Fruit fly (Drosophila melanogaster) whole organism, embryonic: Measurements from ENCODE around the gene CG17777.

Source experiments
- ATbp ChIP-seq: fragments of 200-800 bp; sonication (Bioruptor generic); optimal IDR thresholded peaks from 2 replicates; lab custom pipeline; 2017; ENCODE audit warnings: missing biosample characterization, mild to moderate bottlenecking, missing genetic modification characterization, missing genetic modification reagents
- Abd-B ChIP-seq: fragments of 200-800 bp; sonication (Bioruptor generic); optimal IDR thresholded peaks from 2 replicates; lab custom pipeline; 2018; ENCODE audit warnings: missing biosample characterization, mild to moderate bottlenecking, missing genetic modification characterization, moderate library complexity
- Aef1 ChIP-seq: fragments of 200-800 bp; sonication (Bioruptor generic); IDR thresholded peaks from 3 replicates; pipeline ENCODE4 v1.3.6; 2022; ENCODE audit warnings: missing biosample characterization, missing genetic modification characterization
- Awh ChIP-seq: fragments of 200-800 bp; sonication (Bioruptor generic); IDR thresholded peaks from 2 replicates; pipeline ENCODE4, ENCODE4 v1.3.6; 2022; ENCODE audit warnings: missing biosample characterization, missing genetic modification characterization
- Blimp-1 ChIP-seq: fragments of 200-800 bp; sonication (Bioruptor generic); optimal IDR thresholded peaks from 3 replicates; lab custom pipeline; 2018; ENCODE audit warnings: missing biosample characterization, missing genetic modification characterization, mild to moderate bottlenecking, moderate library complexity, missing genetic modification reagents
- CG10543 ChIP-seq: fragments of 200-800 bp; sonication (Bioruptor generic); optimal IDR thresholded peaks from 3 replicates; lab custom pipeline; 2017; ENCODE audit warnings: missing biosample characterization, mild to moderate bottlenecking, missing genetic modification characterization, moderate library complexity
- CG10979 ChIP-seq: fragments of 200-800 bp; sonication (Bioruptor generic); optimal IDR thresholded peaks from 2 replicates; lab custom pipeline; 2018; ENCODE audit warnings: missing biosample characterization, mild to moderate bottlenecking, missing genetic modification characterization, moderate library complexity
- CG12104 ChIP-seq: fragments of 200-800 bp; sonication (Bioruptor generic); optimal IDR thresholded peaks from 3 replicates; lab custom pipeline; 2016; ENCODE audit warnings: missing biosample characterization, missing genetic modification characterization
- CG1233 ChIP-seq: fragments of 200-800 bp; sonication (Bioruptor generic); optimal IDR thresholded peaks from 4 replicates; lab custom pipeline; 2018; ENCODE audit warnings: missing biosample characterization, mild to moderate bottlenecking, missing genetic modification characterization
- CG13287 ChIP-seq: fragments of 200-800 bp; sonication (Bioruptor generic); IDR thresholded peaks from 2 replicates; pipeline ENCODE4 v1.3.6; 2022; ENCODE audit warnings: missing biosample characterization, missing genetic modification characterization; ENCODE audit not compliant: partially characterized antibody
- CG1603 ChIP-seq: fragments of 200-800 bp; sonication (Bioruptor generic); optimal IDR thresholded peaks from 2 replicates; lab custom pipeline; 2019; ENCODE audit warnings: missing biosample characterization, mild to moderate bottlenecking, missing genetic modification characterization, moderate library complexity
- CG17359 ChIP-seq: fragments of 200-800 bp; sonication (Bioruptor generic); optimal IDR thresholded peaks from 3 replicates; lab custom pipeline; 2018; ENCODE audit warnings: missing biosample characterization, mild to moderate bottlenecking, missing genetic modification characterization, moderate library complexity
- CG17361 ChIP-seq: fragments of 200-800 bp; sonication (Bioruptor generic); IDR thresholded peaks from 3 replicates; pipeline ENCODE4 v1.3.6; 2022; ENCODE audit warnings: missing biosample characterization, missing genetic modification characterization
- CG2875 ChIP-seq: fragments of 200-800 bp; sonication (Bioruptor generic); optimal IDR thresholded peaks from 2 replicates; lab custom pipeline; 2017; ENCODE audit warnings: missing biosample characterization, mild to moderate bottlenecking, missing genetic modification characterization, missing genetic modification reagents
- CG3281 ChIP-seq: fragments of 200-800 bp; sonication (Bioruptor generic); optimal IDR thresholded peaks from 3 replicates; lab custom pipeline; 2017; ENCODE audit warnings: missing biosample characterization, mild to moderate bottlenecking, missing genetic modification characterization
- CG4820 ChIP-seq: fragments of 200-800 bp; sonication (Bioruptor generic); optimal IDR thresholded peaks from 3 replicates; lab custom pipeline; 2016; ENCODE audit warnings: missing biosample characterization, missing genetic modification characterization
- CG4854 ChIP-seq: fragments of 200-800 bp; sonication (Bioruptor generic); optimal IDR thresholded peaks from 2 replicates; lab custom pipeline; 2016; ENCODE audit warnings: missing biosample characterization, missing genetic modification characterization, inconsistent platforms
- CG5953 ChIP-seq: fragments of 200-800 bp; sonication (Bioruptor generic); IDR thresholded peaks from 2 replicates; pipeline ENCODE4 v1.3.6; 2022; ENCODE audit warnings: missing biosample characterization, missing genetic modification characterization
- CG6813 ChIP-seq: fragments of 200-800 bp; sonication (Bioruptor generic); optimal IDR thresholded peaks from 2 replicates; lab custom pipeline; 2017; ENCODE audit warnings: missing biosample characterization, missing genetic modification characterization, mild to moderate bottlenecking, moderate library complexity, missing genetic modification reagents
- CG6854 ChIP-seq: fragments of 200-800 bp; sonication (Bioruptor generic); optimal IDR thresholded peaks from 3 replicates; lab custom pipeline; 2017; ENCODE audit warnings: missing biosample characterization, mild to moderate bottlenecking, missing genetic modification characterization
- CG7271 ChIP-seq: fragments of 200-800 bp; sonication (Bioruptor generic); optimal IDR thresholded peaks from 2 replicates; lab custom pipeline; 2018; ENCODE audit warnings: missing biosample characterization, mild to moderate bottlenecking, missing genetic modification characterization, moderate library complexity
- CG8765 ChIP-seq: fragments of 200-800 bp; sonication (Bioruptor generic); IDR thresholded peaks from 2 replicates; pipeline ENCODE4 v1.3.6; 2022; ENCODE audit warnings: missing biosample characterization, missing genetic modification characterization
- CG8944 ChIP-seq: fragments of 200-800 bp; sonication (Bioruptor generic); optimal IDR thresholded peaks from 3 replicates; lab custom pipeline; 2016; ENCODE audit warnings: missing biosample characterization, missing genetic modification characterization
- Dad ChIP-seq: fragments of 200-800 bp; sonication (Bioruptor generic); optimal IDR thresholded peaks from 3 replicates; lab custom pipeline; 2016; ENCODE audit warnings: missing biosample characterization, missing genetic modification characterization
- E2f1 ChIP-seq: fragments of 200-800 bp; sonication (Bioruptor generic); IDR thresholded peaks from 2 replicates; pipeline ENCODE4 v1.3.6; 2022; ENCODE audit warnings: missing biosample characterization, missing genetic modification characterization
- Ets97D ChIP-seq: fragments of 200-800 bp; sonication (Bioruptor generic); optimal IDR thresholded peaks from 3 replicates; lab custom pipeline; 2016; ENCODE audit warnings: missing biosample characterization, missing genetic modification characterization
- HLH4C ChIP-seq: fragments of 200-800 bp; sonication (Bioruptor generic); IDR thresholded peaks from 3 replicates; pipeline ENCODE4 v1.3.6; 2022; ENCODE audit warnings: missing biosample characterization, missing genetic modification characterization; ENCODE audit not compliant: partially characterized antibody
- Max ChIP-seq: fragments of 200-800 bp; sonication (Bioruptor generic); optimal IDR thresholded peaks from 2 replicates; lab custom pipeline; 2016; ENCODE audit warnings: missing biosample characterization, mild to moderate bottlenecking, missing genetic modification characterization
- Med ChIP-seq: fragments of 200-800 bp; sonication (Bioruptor generic); peaks from one replicate; lab custom pipeline; 2016; ENCODE audit warnings: missing biosample characterization, missing genetic modification characterization, mild to moderate bottlenecking, inconsistent platforms, moderate library complexity
- Opbp ChIP-seq: fragments of 200-800 bp; sonication (Bioruptor generic); IDR thresholded peaks from 3 replicates; pipeline ENCODE4 v1.3.6; 2022; ENCODE audit warnings: missing biosample characterization, missing genetic modification characterization; ENCODE audit not compliant: partially characterized antibody
- Side ChIP-seq: fragments of 200-800 bp; sonication (Bioruptor generic); optimal IDR thresholded peaks from 2 replicates; lab custom pipeline; 2016; ENCODE audit warnings: missing biosample characterization, missing genetic modification characterization
- Stat92E ChIP-seq, 3 experiments: fragments of >200 bp in 2 of 3; fragments of 200-800 bp in 1 of 3; sonication (Bioruptor generic) in 1 of 3; optimal IDR thresholded peaks; 2 replicates each; lab custom pipeline; 2017 to 2019; ENCODE audit warnings: missing biosample characterization in 3 of 3, missing genetic modification characterization in 3 of 3, mild to moderate bottlenecking in 1 of 3, moderate library complexity in 1 of 3
- Tbp ChIP-seq: fragments of >200 bp; optimal IDR thresholded peaks from 2 replicates; lab custom pipeline; 2018; ENCODE audit warnings: missing biosample characterization, missing genetic modification characterization
- Xrp1 ChIP-seq: fragments of 200-800 bp; sonication (Bioruptor generic); IDR thresholded peaks from 2 replicates; pipeline ENCODE4 v1.3.6; 2022; ENCODE audit warnings: missing biosample characterization, missing genetic modification characterization
- aop ChIP-seq: fragments of 200-800 bp; sonication (Bioruptor generic); IDR thresholded peaks from 2 replicates; pipeline ENCODE4 v1.3.6; 2022; ENCODE audit warnings: missing biosample characterization, missing genetic modification characterization
- bcd ChIP-seq: fragments of 200-800 bp; sonication (Bioruptor generic); optimal IDR thresholded peaks from 2 replicates; lab custom pipeline; 2017; ENCODE audit warnings: missing biosample characterization, mild to moderate bottlenecking, missing genetic modification characterization
- croc ChIP-seq: fragments of 200-800 bp; sonication (Bioruptor generic); conservative IDR thresholded peaks from 3 replicates; pipeline ENCODE4 v1.3.6; 2022; ENCODE audit warnings: missing biosample characterization, missing genetic modification characterization
- dan ChIP-seq: fragments of 200-800 bp; sonication (Bioruptor generic); IDR thresholded peaks from 2 replicates; pipeline ENCODE4 v1.3.6; 2022; ENCODE audit warnings: missing biosample characterization, missing genetic modification characterization
- danr ChIP-seq: fragments of 200-800 bp; sonication (Bioruptor generic); IDR thresholded peaks from 2 replicates; pipeline ENCODE4 v1.3.6; 2022; ENCODE audit warnings: missing biosample characterization, missing genetic modification characterization
- dati ChIP-seq: fragments of 200-800 bp; sonication (Bioruptor generic); IDR thresholded peaks from 2 replicates; pipeline ENCODE4 v1.3.6; 2022; ENCODE audit warnings: missing biosample characterization, missing genetic modification characterization
- eve ChIP-seq, 2 experiments: fragments of >200 bp; optimal IDR thresholded peaks; 2 replicates each; lab custom pipeline; 2017; ENCODE audit warnings: missing biosample characterization in 2 of 2, missing genetic modification characterization in 2 of 2
- fd102C ChIP-seq: fragments of 200-800 bp; sonication (Bioruptor generic); optimal IDR thresholded peaks from 2 replicates; lab custom pipeline; 2018; ENCODE audit warnings: missing biosample characterization, mild to moderate bottlenecking, missing genetic modification characterization, moderate library complexity
- jing ChIP-seq: fragments of 200-800 bp; sonication (Bioruptor generic); optimal IDR thresholded peaks from 2 replicates; lab custom pipeline; 2018; ENCODE audit warnings: missing biosample characterization, mild to moderate bottlenecking, missing genetic modification characterization
- nmo ChIP-seq: fragments of 200-800 bp; sonication (Bioruptor generic); optimal IDR thresholded peaks from 2 replicates; lab custom pipeline; 2018; ENCODE audit warnings: missing biosample characterization, mild to moderate bottlenecking, missing genetic modification characterization, moderate library complexity
- pnt ChIP-seq: fragments of 200-800 bp; sonication (Bioruptor generic); optimal IDR thresholded peaks from 3 replicates; lab custom pipeline; 2016; ENCODE audit warnings: missing biosample characterization, missing genetic modification characterization
- run ChIP-seq: fragments of 200-800 bp; sonication (Bioruptor generic); optimal IDR thresholded peaks from 3 replicates; lab custom pipeline; 2018; ENCODE audit warnings: missing biosample characterization, mild to moderate bottlenecking, missing genetic modification characterization
- sc ChIP-seq, 3 experiments: fragments of >200 bp in 2 of 3; fragments of 200-800 bp in 1 of 3; sonication (Bioruptor generic) in 1 of 3; optimal IDR thresholded peaks; 2 replicates in 2 of 3; 3 replicates in 1 of 3; lab custom pipeline; 2017; ENCODE audit warnings: mild to moderate bottlenecking in 1 of 3, missing biosample characterization in 1 of 3, missing genetic modification characterization in 1 of 3, missing genetic modification reagents in 1 of 3
- sens-2 ChIP-seq: fragments of 200-800 bp; sonication (Bioruptor generic); IDR thresholded peaks from 2 replicates; pipeline ENCODE4 v1.3.6; 2022; ENCODE audit warnings: missing biosample characterization, missing genetic modification characterization
- sima ChIP-seq: fragments of 200-800 bp; sonication (Bioruptor generic); optimal IDR thresholded peaks from 2 replicates; lab custom pipeline; 2016; ENCODE audit warnings: missing biosample characterization, missing genetic modification characterization
- tin ChIP-seq: fragments of 200-800 bp; sonication (Bioruptor generic); optimal IDR thresholded peaks from 3 replicates; lab custom pipeline; 2016; ENCODE audit warnings: missing biosample characterization, missing genetic modification characterization
- vnd ChIP-seq: fragments of 200-800 bp; sonication (Bioruptor generic); IDR thresholded peaks from 3 replicates; pipeline ENCODE4 v1.3.6; 2022; ENCODE audit warnings: missing biosample characterization, missing genetic modification characterization; ENCODE audit not compliant: partially characterized antibody

Gene CG17777

DNA sequence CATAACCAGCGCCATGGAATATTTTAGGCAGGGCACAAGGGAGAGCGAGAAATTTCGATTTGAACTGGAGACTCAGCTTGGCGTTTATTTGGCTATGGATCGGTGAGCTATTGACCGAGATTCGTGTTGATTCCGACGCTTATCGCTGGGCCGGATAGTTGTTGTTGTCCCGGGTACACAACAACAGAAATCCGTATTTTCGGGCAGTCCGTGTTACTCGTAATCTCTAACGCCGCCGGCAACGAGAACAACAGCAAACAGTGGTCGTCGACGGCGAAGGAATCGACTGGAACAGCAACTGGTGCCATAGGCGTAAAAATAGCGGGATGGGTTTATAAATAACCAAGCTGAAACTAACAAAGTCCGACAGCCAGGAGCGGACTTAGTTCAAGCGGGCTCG lies 5.2 kb downstream of the CG17777 start (continued):
- TF ChIP-seq CG13287 (GFP tag; lab: Robert Waterston, UW): no peak
- TF ChIP-seq tin: no peak
- TF ChIP-seq eve (GFP tag; optimal IDR thresholded peaks at IDR 0.05; lab: Kevin White, UChicago): no peak
- no peak for TF ChIP-seq CG10543 (GFP tag; lab: Kevin White, UChicago)
- TF ChIP-seq CG7271: no peak
- no peak for TF ChIP-seq vnd (GFP tag; lab: Robert Waterston, UW)
- no peak for TF ChIP-seq run (tag; lab: Kevin White, UChicago)
- no peak for TF ChIP-seq Stat92E (GFP tag; optimal IDR thresholded peaks at IDR 0.05; lab: Kevin White, UChicago)
- no peak for TF ChIP-seq Aef1
- no peak for TF ChIP-seq Max
- no peak for TF ChIP-seq CG6854 (GFP tag; lab: Kevin White, UChicago)
- TF ChIP-seq dan: no peak
- TF ChIP-seq HLH4C (GFP tag; lab: Robert Waterston, UW): no peak
- no peak for TF ChIP-seq fd102C
- no peak for TF ChIP-seq dati (GFP tag; lab: Robert Waterston, UW)
- TF ChIP-seq E2f1 (GFP tag; lab: Robert Waterston, UW): no peak
- no peak for TF ChIP-seq CG10979 (tag; lab: Kevin White, UChicago)
- TF ChIP-seq Tbp (GFP tag; lab: Kevin White, UChicago): no peak
- TF ChIP-seq Awh: peak; percentile 35; the same call in 1 of the 2 replicates
- no peak for TF ChIP-seq CG12104
- TF ChIP-seq CG3281 (GFP tag; lab: Kevin White, UChicago): no peak
- no peak for TF ChIP-seq aop (GFP tag; lab: Robert Waterston, UW)
- TF ChIP-seq jing (GFP tag; lab: Kevin White, UChicago): no peak
- TF ChIP-seq pnt (GFP tag; lab: Kevin White, UChicago): no peak
- TF ChIP-seq CG1233 (GFP tag; lab: Kevin White, UChicago): no peak
- no peak for TF ChIP-seq CG5953 (GFP tag; lab: Robert Waterston, UW)
- no peak for TF ChIP-seq Opbp
- no peak for TF ChIP-seq Dad (GFP tag; lab: Kevin White, UChicago)
- no peak for TF ChIP-seq Side (GFP tag; lab: Kevin White, UChicago)
- peak; percentile 9 for TF ChIP-seq CG17359 (tag; lab: Kevin White, UChicago)
- TF ChIP-seq CG1603 (tag; lab: Kevin White, UChicago): peak; percentile 7
- peak; percentile 31 for TF ChIP-seq Med (GFP tag; lab: Kevin White, UChicago)
- TF ChIP-seq croc (GFP tag; lab: Robert Waterston, UW): no peak
- TF ChIP-seq sc (optimal IDR thresholded peaks at IDR 0.05; lab: Kevin White, UChicago): no peak
- TF ChIP-seq sc (GFP tag; optimal IDR thresholded peaks at IDR 0.05; lab: Kevin White, UChicago): no peak
- TF ChIP-seq Blimp-1 (GFP tag; lab: Kevin White, UChicago): peak; percentile 8
- TF ChIP-seq CG8765: no peak
- TF ChIP-seq nmo: no peak
- no peak for TF ChIP-seq sima
- TF ChIP-seq danr (GFP tag; lab: Robert Waterston, UW): no peak
- no peak for TF ChIP-seq CG17361
- TF ChIP-seq CG2875 (GFP tag; lab: Kevin White, UChicago): peak; percentile 8
- TF ChIP-seq Xrp1 (GFP tag; lab: Robert Waterston, UW): peak; percentile 50
- no peak for TF ChIP-seq CG4854
- TF ChIP-seq CG4820 (GFP tag; lab: Kevin White, UChicago): no peak
- no peak for TF ChIP-seq Ets97D (GFP tag; lab: Kevin White, UChicago)
- TF ChIP-seq CG6813: peak; percentile 3
- no peak for TF ChIP-seq CG8944 (GFP tag; lab: Kevin White, UChicago)
- TF ChIP-seq bcd (GFP tag; lab: Kevin White, UChicago): no peak
- no peak for TF ChIP-seq sens-2 (GFP tag; lab: Robert Waterston, UW)
- no peak for TF ChIP-seq Abd-B (GFP tag; lab: Kevin White, UChicago)
- TF ChIP-seq ATbp (GFP tag; lab: Kevin White, UChicago): peak; percentile 59
